Worm (Caenorhabditis elegans) whole organism, early embryonic: ENCODE results near the gene C53A5.16.

ENCODE experiments used
- B0310.2 ChIP-seq: sonication (generic microtip); optimal IDR thresholded peaks from 2 replicates; lab custom pipeline; 2016; ENCODE audit warnings: mild to moderate bottlenecking, missing genetic modification characterization, missing compliant biosample characterization
- F13C5.2 ChIP-seq: sonication (generic microtip); optimal IDR thresholded peaks from 2 replicates; lab custom pipeline; 2017; ENCODE audit warnings: mild to moderate bottlenecking, missing genetic modification characterization, inconsistent platforms, missing compliant biosample characterization
- aly-1 ChIP-seq: sonication (generic microtip); optimal IDR thresholded peaks from 2 replicates; lab custom pipeline; 2016; ENCODE audit warnings: missing genetic modification characterization, missing compliant biosample characterization
- ama-1 ChIP-seq: fragments of 150-350 bp; optimal IDR thresholded peaks from 2 replicates; lab custom pipeline; 2014
- ceh-13 ChIP-seq: fragments of 200-800 bp; sonication (Bioruptor generic); optimal IDR thresholded peaks from 2 replicates; lab custom pipeline; 2018; ENCODE audit warnings: mild to moderate bottlenecking, missing genetic modification characterization, missing compliant biosample characterization
- ceh-36 ChIP-seq: sonication (generic microtip); optimal IDR thresholded peaks from 2 replicates; lab custom pipeline; 2016; ENCODE audit warnings: missing genetic modification characterization, inconsistent platforms, missing compliant biosample characterization
- ets-7 ChIP-seq: sonication (generic microtip); optimal IDR thresholded peaks from 2 replicates; lab custom pipeline; 2016; ENCODE audit warnings: missing genotype, missing genetic modification characterization, missing compliant biosample characterization
- flt-1 ChIP-seq: fragments of 200-800 bp; sonication (Bioruptor generic); IDR thresholded peaks from 2 replicates; pipeline ENCODE4 v1.3.6; 2022; ENCODE audit warnings: missing genetic modification characterization, missing compliant biosample characterization
- hmbx-1 ChIP-seq: sonication (generic microtip); optimal IDR thresholded peaks from 2 replicates; lab custom pipeline; 2016; ENCODE audit warnings: mild to moderate bottlenecking, missing genetic modification characterization, missing compliant biosample characterization
- hmg-4 ChIP-seq: fragments of 200-800 bp; sonication (Bioruptor generic); optimal IDR thresholded peaks from 2 replicates; lab custom pipeline; 2018; ENCODE audit warnings: mild to moderate bottlenecking, missing genetic modification characterization, missing compliant biosample characterization
- hnd-1 ChIP-seq: sonication (generic microtip); optimal IDR thresholded peaks from 2 replicates; lab custom pipeline; 2016; ENCODE audit warnings: missing genetic modification characterization, missing compliant biosample characterization
- pes-1 ChIP-seq: fragments of 200-800 bp; sonication (Bioruptor generic); IDR thresholded peaks from 2 replicates; pipeline ENCODE4 v1.3.6; 2022; ENCODE audit warnings: missing genetic modification reagents, missing genetic modification characterization, missing compliant biosample characterization
- scrt-1 ChIP-seq: fragments of 200-800 bp; sonication (Bioruptor generic); IDR thresholded peaks from 2 replicates; pipeline ENCODE4 v1.3.6; 2022; ENCODE audit warnings: missing genetic modification characterization, missing compliant biosample characterization
- sea-1 ChIP-seq: fragments of 200-800 bp; sonication (Bioruptor generic); conservative IDR thresholded peaks from 2 replicates; pipeline ENCODE4 v1.3.6; 2022; ENCODE audit warnings: missing genetic modification characterization, missing compliant biosample characterization
- tbx-11 ChIP-seq: fragments of 200-800 bp; sonication (Bioruptor generic); IDR thresholded peaks from 2 replicates; pipeline ENCODE4 v1.3.6; 2022; ENCODE audit warnings: missing genetic modification characterization, missing compliant biosample characterization
- tbx-37 ChIP-seq: fragments of 200-800 bp; sonication (Bioruptor generic); conservative IDR thresholded peaks from 2 replicates; pipeline ENCODE4 v1.3.6; 2022; ENCODE audit warnings: missing genetic modification reagents, missing genetic modification characterization, missing compliant biosample characterization
- tra-4 ChIP-seq: sonication (generic microtip); optimal IDR thresholded peaks from 2 replicates; lab custom pipeline; 2017; ENCODE audit warnings: missing genetic modification characterization, missing compliant biosample characterization

The C53A5.16 gene

ce11 chrV:14545816-14546283 lies 23.4 kb upstream of the C53A5.16 start, which contains the start of gene rike-1:
TSS of gene rike-1 (minus strand) at chrV:14545866.
- TF ChIP-seq ets-7 (tag; lab: Kevin White, UChicago) (no peak), flt-1 (GFP tag; lab: Robert Waterston, UW) (no peak), pes-1 (no peak), hmg-4 (GFP tag; lab: Kevin White, UChicago) (no peak)

- no peak for TF ChIP-seq scrt-1 (GFP tag; lab: Robert Waterston, UW)
- no peak for TF ChIP-seq ets-7 (tag; lab: Kevin White, UChicago)
- no peak for TF ChIP-seq F13C5.2 (tag; lab: Kevin White, UChicago)
- TF ChIP-seq hnd-1 (tag; lab: Kevin White, UChicago) = no peak
These were observed 19.7 kb upstream of the C53A5.16 start for ce11 chrV:14542138-14542537.

ce11 chrV:14540932-14541331 lies 18.5 kb upstream of the C53A5.16 start:
- TF ChIP-seq hnd-1 (tag; lab: Kevin White, UChicago) (no peak), ceh-13 (no peak), hmg-4 (GFP tag; lab: Kevin White, UChicago) (no peak), tbx-37 (GFP tag; lab: Robert Waterston, UW) (no peak), ama-1 (lab: Kevin White, UChicago) (no peak), flt-1 (GFP tag; lab: Robert Waterston, UW) (no peak), sea-1 (GFP tag; lab: Robert Waterston, UW) (no peak), scrt-1 (GFP tag; lab: Robert Waterston, UW) (no peak), tra-4 (tag; lab: Kevin White, UChicago) (no peak)

ce11 chrV:14539355-14539754 lies 16.9 kb upstream of the C53A5.16 start:
- no peak for TF ChIP-seq flt-1 (GFP tag; lab: Robert Waterston, UW)
- no peak for TF ChIP-seq hnd-1 (tag; lab: Kevin White, UChicago)
- TF ChIP-seq hmg-4 (GFP tag; lab: Kevin White, UChicago) = no peak
- no peak for TF ChIP-seq sea-1 (GFP tag; lab: Robert Waterston, UW)
- TF ChIP-seq scrt-1 (GFP tag; lab: Robert Waterston, UW) = no peak
- TF ChIP-seq aly-1 (tag; lab: Kevin White, UChicago) = no peak
- TF ChIP-seq ceh-13 = no peak
- TF ChIP-seq ama-1 (lab: Kevin White, UChicago) = no peak
- TF ChIP-seq pes-1 = no peak
- no peak for TF ChIP-seq ets-7 (tag; lab: Kevin White, UChicago)
- no peak for TF ChIP-seq tbx-11 (GFP tag; lab: Robert Waterston, UW)
- TF ChIP-seq B0310.2 (tag; lab: Kevin White, UChicago) = no peak
- TF ChIP-seq ceh-36 (tag; lab: Kevin White, UChicago) = no peak
- TF ChIP-seq hmbx-1 = no peak

- TF ChIP-seq F13C5.2 (tag; lab: Kevin White, UChicago) (no peak), hmbx-1 (no peak), sea-1 (GFP tag; lab: Robert Waterston, UW) (no peak), aly-1 (tag; lab: Kevin White, UChicago) (no peak), ceh-36 (tag; lab: Kevin White, UChicago) (no peak), tra-4 (tag; lab: Kevin White, UChicago) (no peak)
These were observed 13.9 kb upstream of the C53A5.16 start, which contains the start of gene tag-191 for ce11 chrV:14536274-14536673. TSS of gene tag-191 (minus strand) at chrV:14536374.

- TF ChIP-seq hnd-1 (tag; lab: Kevin White, UChicago) (no peak), F13C5.2 (tag; lab: Kevin White, UChicago) (no peak), tbx-11 (GFP tag; lab: Robert Waterston, UW) (no peak), B0310.2 (tag; lab: Kevin White, UChicago) (no peak), ama-1 (lab: Kevin White, UChicago) (no peak), tra-4 (tag; lab: Kevin White, UChicago) (no peak), scrt-1 (GFP tag; lab: Robert Waterston, UW) (no peak), aly-1 (tag; lab: Kevin White, UChicago) (no peak), ets-7 (tag; lab: Kevin White, UChicago) (no peak), ceh-36 (tag; lab: Kevin White, UChicago) (no peak), tbx-37 (GFP tag; lab: Robert Waterston, UW) (no peak), sea-1 (GFP tag; lab: Robert Waterston, UW) (no peak), hmbx-1 (no peak), flt-1 (GFP tag; lab: Robert Waterston, UW) (no peak), pes-1 (no peak), hmg-4 (GFP tag; lab: Kevin White, UChicago) (no peak), ceh-13 (no peak)
These were observed 10.0 kb upstream of the C53A5.16 start for ce11 chrV:14532374-14532773.

- TF ChIP-seq scrt-1 (GFP tag; lab: Robert Waterston, UW) (no peak), hnd-1 (tag; lab: Kevin White, UChicago) (no peak), ama-1 (lab: Kevin White, UChicago) (no peak), F13C5.2 (tag; lab: Kevin White, UChicago) (no peak), sea-1 (GFP tag; lab: Robert Waterston, UW) (no peak), aly-1 (tag; lab: Kevin White, UChicago) (no peak), pes-1 (no peak), flt-1 (GFP tag; lab: Robert Waterston, UW) (no peak), tra-4 (tag; lab: Kevin White, UChicago) (no peak), tbx-37 (GFP tag; lab: Robert Waterston, UW) (no peak), ets-7 (tag; lab: Kevin White, UChicago) (no peak), ceh-13 (no peak), B0310.2 (tag; lab: Kevin White, UChicago) (no peak), ceh-36 (tag; lab: Kevin White, UChicago) (no peak)
These were observed 8.4 kb upstream of the C53A5.16 start, which contains the start of gene kcnl-4 for ce11 chrV:14530813-14531212. TSS of gene kcnl-4 (plus strand) at chrV:14531113.
